Worm (Caenorhabditis elegans): ENCODE measurements around the gene C32D5.4.

Gene C32D5.4

ce11 chrII:6288104-6288503, 34.8 kb downstream of the C32D5.4 start:
- no peak for TF ChIP-seq nhr-12 (tag; optimal IDR thresholded peaks at IDR 0.05)
- no peak for TF ChIP-seq nhr-237 (tag; optimal IDR thresholded peaks at IDR 0.05)
- no peak for TF ChIP-seq snpc-4 (tag; optimal IDR thresholded peaks at IDR 0.05)
- TF ChIP-seq zip-8 (tag; optimal IDR thresholded peaks at IDR 0.05): no peak
- TF ChIP-seq nhr-2 (tag; optimal IDR thresholded peaks at IDR 0.05): no peak
- no peak for TF ChIP-seq lin-32 (GFP tag; optimal IDR thresholded peaks at IDR 0.05)
- TF ChIP-seq elt-3 (tag; optimal IDR thresholded peaks at IDR 0.05): no peak
- no peak for TF ChIP-seq ceh-83 (GFP tag; optimal IDR thresholded peaks at IDR 0.05)
- no peak for TF ChIP-seq ceh-43 (GFP tag; optimal IDR thresholded peaks at IDR 0.05)
- TF ChIP-seq ztf-11 (tag; optimal IDR thresholded peaks at IDR 0.05): no peak
- no peak for TF ChIP-seq unc-120 (tag; optimal IDR thresholded peaks at IDR 0.05; ENCODE audit: poor library complexity, severe bottlenecking)

ce11 chrII:6286865-6287264, 36.0 kb downstream of the C32D5.4 start, which contains the start of gene F13H8.6:
Gene F13H8.6 (minus strand): TSS chrII:6286965.
- TF ChIP-seq ceh-43 (GFP tag; optimal IDR thresholded peaks at IDR 0.05) (no peak), elt-1 (tag; optimal IDR thresholded peaks at IDR 0.05; ENCODE audit: borderline replicate concordance, insufficient read depth) (no peak), drap-1 (GFP tag; optimal IDR thresholded peaks at IDR 0.05) (no peak), ces-1 (GFP tag; optimal IDR thresholded peaks at IDR 0.05) (no peak), sptf-1 (tag; optimal IDR thresholded peaks at IDR 0.05) (no peak)

ce11 chrII:6283074-6283473, 39.8 kb downstream of the C32D5.4 start, which contains the start of gene F13H8.1:
Gene F13H8.1 (plus strand): TSS chrII:6283384.
- TF ChIP-seq nhr-28 (tag; optimal IDR thresholded peaks at IDR 0.05) (no peak), lsy-2 (tag; optimal IDR thresholded peaks at IDR 0.05) (no peak), unc-39 (tag; optimal IDR thresholded peaks at IDR 0.05) (no peak), nhr-237 (tag; optimal IDR thresholded peaks at IDR 0.05) (no peak), tbx-8 (GFP tag; optimal IDR thresholded peaks at IDR 0.05) (no peak), lin-13 (tag; optimal IDR thresholded peaks at IDR 0.05) (no peak), ztf-11 (tag; optimal IDR thresholded peaks at IDR 0.05) (no peak), sem-2 (GFP tag; optimal IDR thresholded peaks at IDR 0.05) (no peak), drap-1 (GFP tag; optimal IDR thresholded peaks at IDR 0.05) (no peak), mep-1 (tag; optimal IDR thresholded peaks at IDR 0.05) (no peak), elt-1 (tag; optimal IDR thresholded peaks at IDR 0.05; ENCODE audit: borderline replicate concordance, insufficient read depth) (no peak), snpc-4 (tag; optimal IDR thresholded peaks at IDR 0.05) (no peak), zip-8 (tag; optimal IDR thresholded peaks at IDR 0.05) (no peak), flh-1 (GFP tag; optimal IDR thresholded peaks at IDR 0.05) (no peak)

- no peak for TF ChIP-seq nhr-28 (tag; optimal IDR thresholded peaks at IDR 0.05)
- no peak for TF ChIP-seq sem-2 (GFP tag; optimal IDR thresholded peaks at IDR 0.05)
- TF ChIP-seq unc-62 (GFP tag; optimal IDR thresholded peaks at IDR 0.05): no peak
- TF ChIP-seq mab-5 (tag; optimal IDR thresholded peaks at IDR 0.05): no peak
- TF ChIP-seq hlh-1 (tag; optimal IDR thresholded peaks at IDR 0.05): no peak
- no peak for TF ChIP-seq tbx-8 (GFP tag; optimal IDR thresholded peaks at IDR 0.05)
- no peak for TF ChIP-seq zip-8 (tag; optimal IDR thresholded peaks at IDR 0.05)
Measured at ce11 chrII:6281903-6282302, 41.0 kb downstream of the C32D5.4 start.

ce11 chrII:6281002-6281401, 41.9 kb downstream of the C32D5.4 start, which contains the start of gene scly-1:
Gene scly-1 (minus strand): TSS chrII:6281102.
- TF ChIP-seq nhr-76 (tag; optimal IDR thresholded peaks at IDR 0.05): no peak
- no peak for TF ChIP-seq hlh-1 (tag; optimal IDR thresholded peaks at IDR 0.05)
- no peak for TF ChIP-seq drap-1 (GFP tag; optimal IDR thresholded peaks at IDR 0.05)

ce11 chrII:6273916-6274315, 49.0 kb downstream of the C32D5.4 start, which contains the start of gene bpl-1:
Gene bpl-1 (plus strand): TSS chrII:6274216.
- TF ChIP-seq ham-2 (GFP tag; optimal IDR thresholded peaks at IDR 0.05) (no peak), ceh-39 (tag; optimal IDR thresholded peaks at IDR 0.05) (no peak), lin-32 (GFP tag; optimal IDR thresholded peaks at IDR 0.05) (no peak), zip-8 (tag; optimal IDR thresholded peaks at IDR 0.05) (no peak), mab-5 (tag; optimal IDR thresholded peaks at IDR 0.05) (no peak), unc-120 (tag; optimal IDR thresholded peaks at IDR 0.05; ENCODE audit: poor library complexity, severe bottlenecking) (no peak), unc-39 (tag; optimal IDR thresholded peaks at IDR 0.05) (no peak), bed-3 (GFP tag; optimal IDR thresholded peaks at IDR 0.05) (no peak)
